Worm (Caenorhabditis elegans) whole organism, L1 larva: Measurements from ENCODE around the gene sqv-7.

Experiments
- aly-2 ChIP-seq: fragments of 150-350 bp; optimal IDR thresholded peaks from 2 replicates; lab custom pipeline; 2014; ENCODE audit warnings: missing biosample characterization, missing genetic modification characterization
- dpl-1 ChIP-seq, 3 experiments: fragments of 150-350 bp in 2 of 3; sonication (generic microtip) in 1 of 3; optimal IDR thresholded peaks; 2 replicates each; lab custom pipeline; 2014 to 2017; ENCODE audit warnings: missing biosample characterization in 3 of 3, missing genetic modification characterization in 3 of 3, missing genetic modification reagents in 3 of 3
- dsc-1 ChIP-seq: sonication (generic microtip); optimal IDR thresholded peaks from 2 replicates; lab custom pipeline; 2016; ENCODE audit warnings: mild to moderate bottlenecking, missing genetic modification characterization, missing compliant biosample characterization
- fkh-10 ChIP-seq: sonication (generic microtip); optimal IDR thresholded peaks from 2 replicates; lab custom pipeline; 2017; ENCODE audit warnings: missing biosample characterization, missing genetic modification reagents, missing genetic modification characterization
- nhr-19 ChIP-seq: fragments of 200-800 bp; sonication (Bioruptor generic); conservative IDR thresholded peaks from 2 replicates; pipeline ENCODE4 v1.3.6; 2022; ENCODE audit warnings: missing genetic modification characterization, missing compliant biosample characterization
- nhr-28 ChIP-seq: fragments of 150-350 bp; optimal IDR thresholded peaks from 2 replicates; lab custom pipeline; 2014; ENCODE audit warnings: missing biosample characterization, missing genetic modification characterization
- nhr-76 ChIP-seq: sonication (generic microtip); optimal IDR thresholded peaks from 2 replicates; lab custom pipeline; 2017; ENCODE audit warnings: missing biosample characterization, missing genetic modification characterization
- unc-30 ChIP-seq: sonication (generic microtip); optimal IDR thresholded peaks from 2 replicates; lab custom pipeline; 2017; ENCODE audit warnings: missing biosample characterization, missing genetic modification characterization
- zag-1 ChIP-seq: fragments of 150-350 bp; optimal IDR thresholded peaks from 2 replicates; lab custom pipeline; 2014; ENCODE audit warnings: missing biosample characterization, missing genetic modification characterization

- TF ChIP-seq dpl-1 (GFP tag; optimal IDR thresholded peaks at IDR 0.05; lab: Kevin White, UChicago): peak; percentile 34 to 77 (median 73)
- TF ChIP-seq dsc-1 (tag; lab: Kevin White, UChicago): peak; percentile 70
- no peak for TF ChIP-seq nhr-28 (tag; lab: Kevin White, UChicago)
- TF ChIP-seq nhr-19: peak; percentile 65
- no peak for TF ChIP-seq zag-1 (tag; lab: Kevin White, UChicago)
- no peak for TF ChIP-seq nhr-76 (tag; lab: Kevin White, UChicago)
- no peak for TF ChIP-seq aly-2 (tag; lab: Kevin White, UChicago)
- no peak for TF ChIP-seq unc-30 (tag; lab: Kevin White, UChicago)
- peak; percentile 47 for TF ChIP-seq fkh-10 (GFP tag; lab: Kevin White, UChicago)
Measured at ce11 chrII:7022370-7023001, 10.0 kb upstream of the sqv-7 start, which contains the start of the genes lst-6 and lst-5.
